Worm (Caenorhabditis elegans): ENCODE data around the gene Y110A2AR.1.

Gene Y110A2AR.1

ce11 chrII:2888957-2889630 is 30.4 kb upstream of the Y110A2AR.1 start, which contains the start of gene pinn-1 (continued):
- TF ChIP-seq mxl-2 (GFP tag; conservative IDR thresholded peaks at IDR 0.05), result 0 out of 2 replicates have a peak, but pooled peaks have one; percentile 16
- TF ChIP-seq nhr-28 (tag; optimal IDR thresholded peaks at IDR 0.05), result peak; percentile 44
- no peak for TF ChIP-seq lin-29 (GFP tag; IDR thresholded peaks at IDR 0.05)
- TF ChIP-seq zfp-3 (GFP tag; conservative IDR thresholded peaks at IDR 0.05), result peak; percentile 78; the same call in 1 of the 2 replicates
- no peak for TF ChIP-seq lim-7 (GFP tag; IDR thresholded peaks at IDR 0.05)
- TF ChIP-seq lin-1 (GFP tag; IDR thresholded peaks at IDR 0.05), result peak; percentile 48; the same call in 1 of the 2 replicates
- no peak for TF ChIP-seq aly-2 (tag; optimal IDR thresholded peaks at IDR 0.05)
- no peak for TF ChIP-seq nhr-41 (GFP tag; IDR thresholded peaks at IDR 0.05)
- TF ChIP-seq F26F4.8 (GFP tag; conservative IDR thresholded peaks at IDR 0.05), result no peak
- TF ChIP-seq nhr-42 (GFP tag; IDR thresholded peaks at IDR 0.05), result peak; percentile 83; the same call in 1 of the 2 replicates
- peak; percentile 99 for TF ChIP-seq lin-38 (GFP tag; IDR thresholded peaks at IDR 0.05)
- TF ChIP-seq T20F7.1 (GFP tag; optimal IDR thresholded peaks at IDR 0.05), result no peak
- TF ChIP-seq nhr-111 (GFP tag; optimal IDR thresholded peaks at IDR 0.05), result no peak
- peak; percentile 87; the same call in 1 of the 2 replicates for TF ChIP-seq tag-97 (GFP tag; IDR thresholded peaks at IDR 0.05)
- no peak for TF ChIP-seq R02D3.7 (tag; optimal IDR thresholded peaks at IDR 0.05)
- TF ChIP-seq hlh-11 (tag; optimal IDR thresholded peaks at IDR 0.05), result peak; percentile 78
- TF ChIP-seq madf-9 (GFP tag; conservative IDR thresholded peaks at IDR 0.05), result peak; percentile 88
- TF ChIP-seq aha-1 (tag), result peak; percentile 94
- TF ChIP-seq lsy-2 (tag; optimal IDR thresholded peaks at IDR 0.05), result peak; percentile 59 to 89
- TF ChIP-seq lir-3 (tag; optimal IDR thresholded peaks at IDR 0.05), result no peak
- TF ChIP-seq ceh-20 (GFP tag; IDR thresholded peaks at IDR 0.05), result peak; percentile 91
- no peak for TF ChIP-seq attf-4 (tag; optimal IDR thresholded peaks at IDR 0.05)
- no peak for TF ChIP-seq daf-8 (GFP tag; IDR thresholded peaks at IDR 0.05)
- TF ChIP-seq mdl-1 (tag; optimal IDR thresholded peaks at IDR 0.05), result no peak
- TF ChIP-seq fos-1 (tag; optimal IDR thresholded peaks at IDR 0.05), result no peak
- peak; percentile 97 for TF ChIP-seq dmd-9 (GFP tag; IDR thresholded peaks at IDR 0.05)
- peak; percentile 68 for TF ChIP-seq jun-1 (tag; optimal IDR thresholded peaks at IDR 0.05)
- TF ChIP-seq spr-1 (tag; optimal IDR thresholded peaks at IDR 0.05), result peak; percentile 64
- peak; percentile 81 for TF ChIP-seq rbr-2 (tag; optimal IDR thresholded peaks at IDR 0.05)

DNA sequence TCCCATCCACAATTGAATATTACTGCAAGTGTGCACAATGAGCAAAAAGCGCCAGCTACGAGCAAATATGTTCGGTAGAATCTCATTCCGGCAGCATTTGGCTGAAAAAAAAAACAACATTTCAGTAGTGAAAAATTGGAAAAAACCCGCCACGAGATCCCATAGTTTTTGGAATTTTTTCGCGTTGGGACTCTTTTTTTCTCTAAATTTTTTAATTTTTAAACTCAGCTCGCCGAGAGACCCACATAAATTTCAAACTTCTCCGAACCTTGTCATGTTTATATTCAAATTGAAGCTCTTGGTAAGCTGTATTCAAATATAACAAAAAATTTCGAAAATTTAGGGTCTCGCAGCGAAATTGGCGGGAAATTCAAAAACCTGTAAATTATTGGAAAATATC is 25.2 kb upstream of the Y110A2AR.1 start, which contains the start of gene sqv-2:
TSS of gene sqv-2 (minus strand) at position 101 of the 400 bp plus-strand sequence.
- TF ChIP-seq dpl-1 (GFP tag; optimal IDR thresholded peaks at IDR 0.05) (no peak), daf-12 (tag; optimal IDR thresholded peaks at IDR 0.05) (no peak), Y105C5A.15 (GFP tag; IDR thresholded peaks at IDR 0.05) (no peak), lin-1 (GFP tag; IDR thresholded peaks at IDR 0.05) (no peak), lin-39 (tag; optimal IDR thresholded peaks at IDR 0.05) (no peak), aha-1 (tag) (no peak), rbr-2 (tag; optimal IDR thresholded peaks at IDR 0.05) (no peak), attf-4 (tag; optimal IDR thresholded peaks at IDR 0.05) (no peak), dve-1 (tag; optimal IDR thresholded peaks at IDR 0.05; ENCODE audit: insufficient read depth) (no peak), fos-1 (tag; optimal IDR thresholded peaks at IDR 0.05) (no peak), T20F7.1 (GFP tag; optimal IDR thresholded peaks at IDR 0.05) (no peak), lin-13 (GFP tag; optimal IDR thresholded peaks at IDR 0.05) (no peak), nhr-102 (tag; optimal IDR thresholded peaks at IDR 0.05) (no peak), ceh-32 (tag; optimal IDR thresholded peaks at IDR 0.05; ENCODE audit: poor library complexity) (no peak), mdt-29 (GFP tag; IDR thresholded peaks at IDR 0.05) (no peak)

DNA sequence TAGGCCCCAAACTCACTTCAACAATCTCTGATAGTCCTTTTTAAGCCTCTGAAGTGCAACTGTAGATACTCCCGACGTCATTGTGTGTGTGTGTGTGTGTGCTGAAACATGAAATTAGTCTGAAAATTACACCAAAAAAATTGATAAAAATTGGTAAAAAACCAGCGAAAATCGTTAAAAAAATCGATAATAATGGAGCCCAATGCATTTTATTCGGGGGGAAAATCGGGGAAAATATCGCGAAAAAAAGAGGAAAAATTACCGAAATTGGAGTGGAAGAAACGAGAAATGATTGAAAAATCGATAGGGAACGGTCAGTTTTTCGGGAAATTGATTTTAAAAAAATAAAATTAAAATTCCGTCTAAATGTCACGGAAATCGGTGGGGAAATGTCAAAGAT is 19.3 kb upstream of the Y110A2AR.1 start, which contains the start of gene ubc-26:
TSS of gene ubc-26 (minus strand) at position 101 of the 400 bp plus-strand sequence.
- TF ChIP-seq nhr-41 (GFP tag; IDR thresholded peaks at IDR 0.05) (no peak), daf-12 (tag; optimal IDR thresholded peaks at IDR 0.05) (no peak), ces-1 (GFP tag; optimal IDR thresholded peaks at IDR 0.05) (no peak), spr-3 (GFP tag; optimal IDR thresholded peaks at IDR 0.05) (no peak), F10B5.3 (tag; optimal IDR thresholded peaks at IDR 0.05) (no peak), lin-15B (tag; optimal IDR thresholded peaks at IDR 0.05) (no peak), fkh-10 (GFP tag; optimal IDR thresholded peaks at IDR 0.05) (no peak), nhr-42 (GFP tag; IDR thresholded peaks at IDR 0.05) (no peak), gei-8 (GFP tag; optimal IDR thresholded peaks at IDR 0.05) (no peak), saeg-2 (GFP tag; IDR thresholded peaks at IDR 0.05) (no peak), daf-19 (GFP tag; conservative IDR thresholded peaks at IDR 0.05) (no peak)

Measured in whole organism, L4 larva.